Fruit fly (Drosophila melanogaster) whole organism, prepupa: ENCODE measurements around the gene CG10383.

Source experiments
- Blimp-1 ChIP-seq: fragments of 200-800 bp; sonication (Bioruptor generic); optimal IDR thresholded peaks from 3 replicates; lab custom pipeline; 2017; ENCODE audit warnings: missing biosample characterization, missing genetic modification characterization, mild to moderate bottlenecking, moderate library complexity, missing genetic modification reagents
- CG10669 ChIP-seq: fragments of 200-800 bp; sonication (Bioruptor generic); optimal IDR thresholded peaks from 3 replicates; lab custom pipeline; 2018; ENCODE audit warnings: missing biosample characterization, mild to moderate bottlenecking, missing genetic modification characterization, moderate library complexity
- CG11294 ChIP-seq: fragments of 200-800 bp; sonication (Bioruptor generic); IDR thresholded peaks from 2 replicates; pipeline ENCODE4 v1.3.6; 2022; ENCODE audit warnings: missing biosample characterization, missing genetic modification characterization
- CG11762 ChIP-seq: fragments of 200-800 bp; sonication (Bioruptor generic); optimal IDR thresholded peaks from 3 replicates; lab custom pipeline; 2016; ENCODE audit warnings: missing biosample characterization, missing genetic modification characterization; ENCODE audit not compliant: insufficient read depth
- CG11902 ChIP-seq: fragments of 200-800 bp; sonication (Bioruptor generic); optimal IDR thresholded peaks from 3 replicates; lab custom pipeline; 2016; ENCODE audit warnings: missing biosample characterization, missing genetic modification characterization
- CG15336 ChIP-seq: fragments of 200-800 bp; sonication (Bioruptor generic); IDR thresholded peaks from 2 replicates; pipeline ENCODE4 v1.3.6; 2022; ENCODE audit warnings: missing biosample characterization, missing genetic modification characterization
- CG1621 ChIP-seq: fragments of 200-800 bp; sonication (Bioruptor generic); optimal IDR thresholded peaks from 3 replicates; lab custom pipeline; 2018; ENCODE audit warnings: missing biosample characterization, mild to moderate bottlenecking, missing genetic modification characterization
- CG3032 ChIP-seq: fragments of 200-800 bp; optimal IDR thresholded peaks from 2 replicates; lab custom pipeline; 2019; ENCODE audit warnings: missing biosample characterization, mild to moderate bottlenecking, missing genetic modification characterization, moderate library complexity
- CG31627 ChIP-seq: fragments of 200-800 bp; sonication (Bioruptor generic); optimal IDR thresholded peaks from 3 replicates; lab custom pipeline; 2016; ENCODE audit warnings: missing biosample characterization, missing genetic modification characterization
- CG3919 ChIP-seq: fragments of 200-800 bp; sonication (Bioruptor generic); optimal IDR thresholded peaks from 3 replicates; lab custom pipeline; 2016; ENCODE audit warnings: missing biosample characterization, missing genetic modification characterization
- CG4318 ChIP-seq: fragments of 200-800 bp; sonication (Bioruptor generic); optimal IDR thresholded peaks from 3 replicates; lab custom pipeline; 2017; ENCODE audit warnings: missing biosample characterization, mild to moderate bottlenecking, missing genetic modification characterization
- CG6163 ChIP-seq: fragments of 200-800 bp; sonication (Bioruptor generic); IDR thresholded peaks from 3 replicates; pipeline ENCODE4 v1.3.6; 2022; ENCODE audit warnings: missing biosample characterization, missing genetic modification characterization
- CG6276 ChIP-seq: fragments of 200-800 bp; sonication (Bioruptor generic); optimal IDR thresholded peaks from 2 replicates; lab custom pipeline; 2017; ENCODE audit warnings: missing biosample characterization, mild to moderate bottlenecking, missing genetic modification characterization
- CG6792 ChIP-seq: fragments of 200-800 bp; sonication (Bioruptor generic); optimal IDR thresholded peaks from 3 replicates; lab custom pipeline; 2016; ENCODE audit warnings: missing biosample characterization, missing genetic modification characterization
- CG6854 ChIP-seq: fragments of 200-800 bp; sonication (Bioruptor generic); optimal IDR thresholded peaks from 2 replicates; lab custom pipeline; 2017; ENCODE audit warnings: missing biosample characterization, mild to moderate bottlenecking, missing genetic modification characterization
- CG7368 ChIP-seq: fragments of 200-800 bp; sonication (Bioruptor generic); optimal IDR thresholded peaks from 3 replicates; lab custom pipeline; 2016; ENCODE audit warnings: missing biosample characterization, missing genetic modification characterization
- CG8119 ChIP-seq: fragments of 200-800 bp; sonication (Bioruptor generic); IDR thresholded peaks from 3 replicates; pipeline ENCODE4 v1.3.6; 2022; ENCODE audit warnings: missing biosample characterization, missing genetic modification characterization
- CG8319 ChIP-seq: fragments of 200-800 bp; sonication (Bioruptor generic); optimal IDR thresholded peaks from 3 replicates; lab custom pipeline; 2016; ENCODE audit warnings: missing biosample characterization, missing genetic modification characterization
- CG8632 ChIP-seq: fragments of 200-800 bp; sonication (Bioruptor generic); optimal IDR thresholded peaks from 3 replicates; lab custom pipeline; 2016; ENCODE audit warnings: missing biosample characterization, missing genetic modification characterization
- CG9139 ChIP-seq: fragments of 200-800 bp; sonication (Bioruptor generic); optimal IDR thresholded peaks from 3 replicates; lab custom pipeline; 2017; ENCODE audit warnings: missing biosample characterization, mild to moderate bottlenecking, missing genetic modification characterization
- Eip75B ChIP-seq: fragments of 200-800 bp; sonication (Bioruptor generic); optimal IDR thresholded peaks from 3 replicates; lab custom pipeline; 2016; ENCODE audit warnings: missing biosample characterization, missing genetic modification characterization
- Eip93F ChIP-seq: fragments of 200-800 bp; sonication (Bioruptor generic); optimal IDR thresholded peaks from 2 replicates; lab custom pipeline; 2016; ENCODE audit warnings: missing biosample characterization, mild to moderate bottlenecking, missing genetic modification characterization
- Ets96B ChIP-seq: fragments of 200-800 bp; optimal IDR thresholded peaks from 2 replicates; lab custom pipeline; 2019; ENCODE audit warnings: missing biosample characterization, mild to moderate bottlenecking, missing genetic modification characterization, moderate library complexity
- Gug ChIP-seq: fragments of 200-800 bp; sonication (Bioruptor generic); IDR thresholded peaks from 2 replicates; pipeline ENCODE4 v1.3.6; 2022; ENCODE audit warnings: missing biosample characterization, missing genetic modification characterization
- Hr38 ChIP-seq: sonication (Bioruptor generic); optimal IDR thresholded peaks from 2 replicates; lab custom pipeline; 2016; ENCODE audit warnings: missing biosample characterization, missing genetic modification characterization
- Hr39 ChIP-seq: fragments of 200-800 bp; sonication (Bioruptor generic); optimal IDR thresholded peaks from 2 replicates; lab custom pipeline; 2016; ENCODE audit warnings: missing biosample characterization, missing genetic modification characterization
- Hr4 ChIP-seq: fragments of 200-800 bp; sonication (Bioruptor generic); optimal IDR thresholded peaks from 3 replicates; lab custom pipeline; 2016; ENCODE audit warnings: missing biosample characterization, missing genetic modification characterization
- Lpt ChIP-seq: fragments of 200-800 bp; sonication (Bioruptor generic); optimal IDR thresholded peaks from 3 replicates; lab custom pipeline; 2016; ENCODE audit warnings: missing biosample characterization, missing genetic modification characterization
- OdsH ChIP-seq: fragments of 200-800 bp; sonication (Bioruptor generic); optimal IDR thresholded peaks from 3 replicates; lab custom pipeline; 2016; ENCODE audit warnings: missing biosample characterization, missing genetic modification characterization
- Sox102F ChIP-seq: fragments of 200-800 bp; sonication (Bioruptor generic); optimal IDR thresholded peaks from 2 replicates; lab custom pipeline; 2016; ENCODE audit warnings: missing biosample characterization, mild to moderate bottlenecking, missing genetic modification characterization
- Sox14 ChIP-seq: fragments of 200-800 bp; sonication (Bioruptor generic); optimal IDR thresholded peaks from 3 replicates; lab custom pipeline; 2016; ENCODE audit warnings: missing biosample characterization, missing genetic modification characterization
- Sox15 ChIP-seq: fragments of 200-800 bp; sonication (Bioruptor generic); optimal IDR thresholded peaks from 3 replicates; lab custom pipeline; 2016; ENCODE audit warnings: missing biosample characterization, missing genetic modification characterization
- achi ChIP-seq: fragments of 200-800 bp; sonication (Bioruptor generic); optimal IDR thresholded peaks from 3 replicates; lab custom pipeline; 2016; ENCODE audit warnings: missing biosample characterization, missing genetic modification characterization
- acj6 ChIP-seq: fragments of 200-800 bp; sonication (Bioruptor generic); optimal IDR thresholded peaks from 3 replicates; lab custom pipeline; 2016; ENCODE audit warnings: missing biosample characterization, missing genetic modification characterization
- cyc ChIP-seq: fragments of 200-800 bp; sonication (Bioruptor generic); optimal IDR thresholded peaks from 3 replicates; lab custom pipeline; 2016; ENCODE audit warnings: missing biosample characterization, missing genetic modification characterization
- dac ChIP-seq: fragments of 200-800 bp; sonication (Bioruptor generic); optimal IDR thresholded peaks from 2 replicates; lab custom pipeline; 2017; ENCODE audit warnings: missing biosample characterization, mild to moderate bottlenecking, missing genetic modification characterization
- dsx ChIP-seq: fragments of 200-800 bp; optimal IDR thresholded peaks from 3 replicates; lab custom pipeline; 2019; ENCODE audit warnings: missing biosample characterization, mild to moderate bottlenecking, missing genetic modification characterization, moderate library complexity; ENCODE audit not compliant: poor library complexity, severe bottlenecking
- eg ChIP-seq: fragments of 200-800 bp; sonication (Bioruptor generic); IDR thresholded peaks from 3 replicates; pipeline ENCODE4 v1.3.6; 2022; ENCODE audit warnings: missing biosample characterization, missing genetic modification characterization
- esn ChIP-seq: fragments of 200-800 bp; sonication (Bioruptor generic); optimal IDR thresholded peaks from 2 replicates; lab custom pipeline; 2016; ENCODE audit warnings: missing biosample characterization, mild to moderate bottlenecking, missing genetic modification characterization, moderate library complexity
- fd59A ChIP-seq: fragments of 200-800 bp; sonication (Bioruptor generic); optimal IDR thresholded peaks from 2 replicates; lab custom pipeline; 2017; ENCODE audit warnings: missing biosample characterization, mild to moderate bottlenecking, missing genetic modification characterization, missing genetic modification reagents
- lz ChIP-seq: fragments of 200-800 bp; sonication (Bioruptor generic); optimal IDR thresholded peaks from 3 replicates; lab custom pipeline; 2016; ENCODE audit warnings: missing biosample characterization, missing genetic modification characterization
- net ChIP-seq: fragments of 200-800 bp; sonication (Bioruptor generic); optimal IDR thresholded peaks from 3 replicates; lab custom pipeline; 2016; ENCODE audit warnings: missing biosample characterization, missing genetic modification characterization
- spab ChIP-seq: fragments of 200-800 bp; sonication (Bioruptor generic); optimal IDR thresholded peaks from 2 replicates; lab custom pipeline; 2017; ENCODE audit warnings: missing biosample characterization, mild to moderate bottlenecking, missing genetic modification characterization, missing genetic modification reagents
- ss ChIP-seq, 2 experiments: fragments of 200-800 bp; sonication (Bioruptor generic); optimal IDR thresholded peaks; 2 replicates in 1 of 2; 3 replicates in 1 of 2; lab custom pipeline; 2017 to 2018; ENCODE audit warnings: mild to moderate bottlenecking in 2 of 2, missing biosample characterization in 2 of 2, missing genetic modification characterization in 2 of 2, moderate library complexity in 1 of 2
- svp ChIP-seq: fragments of 200-800 bp; sonication (Bioruptor generic); peaks from one replicate; lab custom pipeline; 2016; ENCODE audit warnings: missing biosample characterization, missing genetic modification characterization
- topi ChIP-seq: fragments of 200-800 bp; sonication (Bioruptor generic); optimal IDR thresholded peaks from 3 replicates; lab custom pipeline; 2016; ENCODE audit warnings: missing biosample characterization, missing genetic modification characterization

Gene CG10383

DNA sequence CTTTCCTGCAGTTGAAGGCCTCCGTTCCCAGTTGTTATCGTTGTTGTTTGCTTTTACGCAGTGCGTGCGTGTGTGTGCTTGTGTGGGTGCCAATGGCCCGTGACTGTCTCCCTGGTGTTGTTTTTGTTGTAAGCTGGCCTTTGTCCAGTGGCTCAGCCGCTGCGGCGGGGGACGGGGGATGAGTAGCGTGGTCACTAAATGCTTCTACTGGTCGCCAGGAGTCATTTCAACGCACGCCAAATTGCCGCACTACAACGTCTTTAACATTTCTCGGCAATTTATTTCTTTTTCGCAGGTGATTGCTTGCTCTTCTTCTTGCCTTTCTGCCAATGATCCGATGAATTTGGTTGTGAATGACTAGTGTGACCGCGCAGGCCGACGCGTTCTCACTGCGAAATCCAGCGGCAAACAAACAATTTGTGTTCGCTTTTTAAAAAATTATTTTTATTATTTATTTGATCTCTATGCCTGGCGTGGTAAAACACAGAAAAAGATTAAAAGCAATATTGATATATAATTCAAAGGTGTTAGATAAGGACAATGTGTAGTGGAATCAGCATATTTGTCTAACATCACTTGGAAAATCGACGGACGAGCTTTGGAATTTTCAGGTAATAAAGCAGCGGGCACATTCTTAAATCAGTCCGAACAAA is 13.0 kb upstream of the CG10383 start, which contains the start of the genes Faf2 and Grip71 (continued):
- TF ChIP-seq Eip75B (GFP tag; lab: Kevin White, UChicago): peak; percentile 80
- peak; percentile 92 for TF ChIP-seq Sox14 (GFP tag; lab: Kevin White, UChicago)
- peak; percentile 48 for TF ChIP-seq spab (GFP tag; lab: Kevin White, UChicago)
- peak; percentile 82 for TF ChIP-seq CG3919 (GFP tag; lab: Kevin White, UChicago)
- peak; percentile 71 for TF ChIP-seq net (GFP tag; lab: Kevin White, UChicago)
- peak; percentile 94 for TF ChIP-seq Gug (GFP tag; lab: Robert Waterston, UW)
- TF ChIP-seq CG3032 (tag; lab: Kevin White, UChicago): peak; percentile 90
- TF ChIP-seq CG6163 (GFP tag; lab: Robert Waterston, UW): peak; percentile 91
- peak; percentile 85 for TF ChIP-seq CG11902 (GFP tag; lab: Kevin White, UChicago)
- peak; percentile 49 for TF ChIP-seq CG9139
- TF ChIP-seq ss (GFP tag; optimal IDR thresholded peaks at IDR 0.05; lab: Kevin White, UChicago): peak; percentile 56 to 74
- TF ChIP-seq cyc (GFP tag; lab: Kevin White, UChicago): peak; percentile 87
- TF ChIP-seq CG4318 (GFP tag; lab: Kevin White, UChicago): peak; percentile 87

DNA sequence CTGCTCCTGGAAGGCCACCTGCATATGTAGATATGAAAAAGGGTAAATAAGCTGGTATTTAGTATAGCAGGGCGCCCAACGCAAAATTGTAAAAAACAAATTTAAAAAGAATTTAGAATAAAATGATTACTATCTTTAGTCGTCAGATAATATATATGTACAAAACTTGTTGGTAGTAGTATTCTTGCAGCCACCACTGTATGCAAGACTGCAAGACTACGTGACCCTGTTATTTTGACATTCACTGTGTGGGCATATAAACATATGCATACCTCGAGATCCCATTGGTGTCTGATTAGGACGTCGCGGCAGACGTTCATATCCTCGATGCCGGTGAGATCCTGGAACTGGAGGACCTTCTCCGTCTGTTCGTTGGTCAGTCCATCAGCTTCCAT is 12.4 kb upstream of the CG10383 start:
- TF ChIP-seq CG31627 (GFP tag; lab: Kevin White, UChicago) (peak; percentile 63), svp (GFP tag; lab: Kevin White, UChicago) (no peak), Gug (GFP tag; lab: Robert Waterston, UW) (no peak), CG11762 (GFP tag; lab: Kevin White, UChicago) (peak; percentile 14), Hr38 (GFP tag; lab: Kevin White, UChicago) (peak; percentile 5), Eip93F (no peak), CG3032 (tag; lab: Kevin White, UChicago) (no peak), Ets96B (tag; lab: Kevin White, UChicago) (no peak), Sox102F (GFP tag; lab: Kevin White, UChicago) (peak; percentile 19), achi (GFP tag; lab: Kevin White, UChicago) (peak; percentile 54), spab (GFP tag; lab: Kevin White, UChicago) (no peak), CG3919 (GFP tag; lab: Kevin White, UChicago) (peak; percentile 65), CG6854 (GFP tag; lab: Kevin White, UChicago) (no peak), CG9139 (no peak), acj6 (GFP tag; lab: Kevin White, UChicago) (peak; percentile 27), Hr39 (peak; percentile 58), CG6276 (GFP tag; lab: Kevin White, UChicago) (no peak), CG6163 (GFP tag; lab: Robert Waterston, UW) (peak; percentile 13; the same call in 1 of the 3 replicates), Blimp-1 (GFP tag; lab: Kevin White, UChicago) (no peak), Sox14 (GFP tag; lab: Kevin White, UChicago) (no peak), OdsH (peak; percentile 60), lz (GFP tag; lab: Kevin White, UChicago) (peak; percentile 61), eg (GFP tag; lab: Robert Waterston, UW) (0 out of 3 replicates have a peak, but pooled peaks have one; percentile 54), esn (peak; percentile 63), CG8632 (no peak), dac (GFP tag; lab: Kevin White, UChicago) (no peak), CG6792 (GFP tag; lab: Kevin White, UChicago) (peak; percentile 38), CG15336 (0 out of 2 replicates have a peak, but pooled peaks have one; percentile 15), cyc (GFP tag; lab: Kevin White, UChicago) (peak; percentile 34), CG11902 (GFP tag; lab: Kevin White, UChicago) (peak; percentile 3), Sox15 (GFP tag; lab: Kevin White, UChicago) (no peak), Lpt (no peak), net (GFP tag; lab: Kevin White, UChicago) (peak; percentile 55), CG8319 (peak; percentile 10), CG8119 (GFP tag; lab: Robert Waterston, UW) (no peak), CG10669 (GFP tag; lab: Kevin White, UChicago) (peak; percentile 11), CG1621 (no peak), Hr4 (GFP tag; lab: Kevin White, UChicago) (peak; percentile 71), topi (GFP tag; lab: Kevin White, UChicago) (peak; percentile 62), dsx (no peak), CG11294 (GFP tag; lab: Robert Waterston, UW) (no peak), CG7368 (GFP tag; lab: Kevin White, UChicago) (peak; percentile 47), fd59A (GFP tag; lab: Kevin White, UChicago) (peak; percentile 9), Eip75B (GFP tag; lab: Kevin White, UChicago) (peak; percentile 44)
